Fruit fly (Drosophila melanogaster): ENCODE results near the gene Gp93.
"Not testable (repeated sequence)": the region's sequence is repeated elsewhere in the genome, so short reads cannot be mapped to it uniquely, and the experiment has no call there.

The Gp93 gene

DNA sequence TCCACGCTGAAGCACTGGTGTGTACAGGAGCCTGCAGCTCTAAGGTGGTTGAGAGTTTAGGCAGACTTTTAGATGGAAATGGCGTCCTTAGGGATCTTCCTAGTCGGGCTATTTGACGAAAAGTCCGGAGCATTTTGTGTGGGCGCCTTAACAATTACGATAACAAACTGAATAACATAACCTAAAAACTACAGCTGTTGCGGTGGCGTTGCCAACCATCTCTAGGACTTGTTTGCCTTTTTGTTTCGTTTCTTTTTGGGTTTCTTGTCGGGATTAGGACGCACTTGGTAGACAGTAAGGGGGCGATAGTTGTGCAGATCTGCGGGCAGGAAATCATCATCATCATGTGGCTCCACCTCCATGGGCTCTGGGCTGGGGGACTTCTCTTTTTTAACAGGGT lies 9.5 kb downstream of the Gp93 start (continued):
- TF ChIP-seq Pdp1 (GFP tag; optimal IDR thresholded peaks at IDR 0.05) = no peak
- peak; percentile 62 for TF ChIP-seq MBD-R2 (GFP tag; IDR thresholded peaks at IDR 0.05)
- TF ChIP-seq crp (GFP tag; optimal IDR thresholded peaks at IDR 0.05) = peak in 1 of 2 experiments; percentile 74
- no peak for TF ChIP-seq Oaz (GFP tag; IDR thresholded peaks at IDR 0.05)

DNA sequence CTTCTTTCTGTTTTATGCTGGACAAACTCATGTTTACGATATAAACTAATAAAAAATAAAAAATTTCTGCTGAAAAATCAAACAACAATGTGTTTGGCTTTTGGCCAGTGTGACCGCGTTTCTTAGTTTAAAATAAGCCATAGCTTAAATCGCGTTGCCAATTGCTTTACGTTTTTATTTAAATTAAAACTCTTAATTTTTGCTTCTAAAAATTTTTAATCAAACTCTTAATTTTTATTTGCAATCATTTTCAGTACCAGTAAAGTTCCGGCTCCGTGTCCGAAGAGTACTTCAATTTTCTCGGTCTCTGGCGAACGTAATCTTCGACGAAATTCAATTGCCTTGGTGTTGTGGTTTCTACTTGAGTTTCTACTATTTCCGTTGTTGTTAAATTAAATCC lies 10.6 kb downstream of the Gp93 start, which contains the start of the genes CG42487 and CG4884:
Gene CG42487 (minus strand): TSS at position 101 of the 400 bp plus-strand sequence.
Gene CG4884 (minus strand): TSS at position 101 of the 400 bp plus-strand sequence.
- TF ChIP-seq ci (GFP tag; IDR thresholded peaks at IDR 0.05); CG13296 (GFP tag; optimal IDR thresholded peaks at IDR 0.05); fd96Cb (tag; optimal IDR thresholded peaks at IDR 0.05): not testable (repeated sequence)

dm6 chr3R:27960473-27960872 lies 12.0 kb downstream of the Gp93 start, which contains the start of gene CG31253:
Gene CG31253, minus strand, starts transcription at chr3R:27960573.
- not testable (repeated sequence) for TF ChIP-seq Mrtf (GFP tag; IDR thresholded peaks at IDR 0.05); CG17186 (GFP tag; optimal IDR thresholded peaks at IDR 0.05); gem (tag; optimal IDR thresholded peaks at IDR 0.05)

- TF ChIP-seq nerfin-2 (GFP tag; IDR thresholded peaks at IDR 0.05; ENCODE audit: partially characterized antibody); zfh1 (GFP tag; IDR thresholded peaks at IDR 0.05); CG6813 (GFP tag; optimal IDR thresholded peaks at IDR 0.05): not testable (repeated sequence)
Measured at dm6 chr3R:27963119-27963518, 14.6 kb downstream of the Gp93 start, which contains the start of the genes CG31131 and CG4849. Gene CG31131, minus strand, starts transcription at chr3R:27963219. Gene CG4849, plus strand, starts transcription at chr3R:27963415.

dm6 chr3R:27986794-27987193 lies 38.3 kb downstream of the Gp93 start:
- peak; percentile 16 for TF ChIP-seq CG13296 (GFP tag; optimal IDR thresholded peaks at IDR 0.05)
- no peak for TF ChIP-seq sr (GFP tag; IDR thresholded peaks at IDR 0.05)
- TF ChIP-seq CG7987 (GFP tag; optimal IDR thresholded peaks at IDR 0.05) = peak; percentile 35
- peak; percentile 41 for TF ChIP-seq Vsx1 (GFP tag; optimal IDR thresholded peaks at IDR 0.05)
- TF ChIP-seq CG1603 (tag; optimal IDR thresholded peaks at IDR 0.05) = peak; percentile 27
- peak; percentile 65 for TF ChIP-seq kni (GFP tag; optimal IDR thresholded peaks at IDR 0.05)
- 0 out of 2 replicates have a peak, but pooled peaks have one; percentile 27 for TF ChIP-seq CG11247 (GFP tag; IDR thresholded peaks at IDR 0.05)
- TF ChIP-seq CG8089 (GFP tag; optimal IDR thresholded peaks at IDR 0.05) = peak; percentile 0
- TF ChIP-seq zf30C (GFP tag; optimal IDR thresholded peaks at IDR 0.05) = no peak
- no peak for TF ChIP-seq pan (optimal IDR thresholded peaks at IDR 0.05)
- TF ChIP-seq pan (GFP tag; optimal IDR thresholded peaks at IDR 0.05 in 1 of 2, IDR thresholded peaks at IDR 0.05 in 1 of 2) = peak in 1 of 2 experiments; percentile 7
- 0 out of 2 replicates have a peak, but pooled peaks have one; percentile 8 for TF ChIP-seq Awh (GFP tag; IDR thresholded peaks at IDR 0.05)
- TF ChIP-seq Dfd (GFP tag; optimal IDR thresholded peaks at IDR 0.05) = no peak
- TF ChIP-seq sens (GFP tag) = peak; percentile 18
- no peak for TF ChIP-seq cas (GFP tag; IDR thresholded peaks at IDR 0.05)
- TF ChIP-seq danr (GFP tag; IDR thresholded peaks at IDR 0.05) = no peak
- no peak for TF ChIP-seq Meics (GFP tag; optimal IDR thresholded peaks at IDR 0.05)
- no peak for TF ChIP-seq H2.0 (GFP tag; IDR thresholded peaks at IDR 0.05)
- no peak for TF ChIP-seq NC2β (GFP tag; optimal IDR thresholded peaks at IDR 0.05)
- no peak for TF ChIP-seq chinmo (GFP tag; IDR thresholded peaks at IDR 0.05; ENCODE audit: partially characterized antibody)
- peak; percentile 47 for TF ChIP-seq lab (GFP tag; optimal IDR thresholded peaks at IDR 0.05)
- TF ChIP-seq gce (GFP tag; IDR thresholded peaks at IDR 0.05) = no peak
- TF ChIP-seq Tbp (GFP tag; optimal IDR thresholded peaks at IDR 0.05) = no peak
- TF ChIP-seq fd64A (GFP tag; optimal IDR thresholded peaks at IDR 0.05) = peak; percentile 45
- TF ChIP-seq pfk (GFP tag; optimal IDR thresholded peaks at IDR 0.05) = peak; percentile 26
- TF ChIP-seq rib (GFP tag; IDR thresholded peaks at IDR 0.05) = 0 out of 2 replicates have a peak, but pooled peaks have one; percentile 35
- TF ChIP-seq CG9817 (tag; optimal IDR thresholded peaks at IDR 0.05) = peak; percentile 6
- peak; percentile 2 for TF ChIP-seq bigmax (GFP tag; optimal IDR thresholded peaks at IDR 0.05)
- TF ChIP-seq sug (tag; optimal IDR thresholded peaks at IDR 0.05) = peak; percentile 7
- TF ChIP-seq CG13624 (GFP tag; optimal IDR thresholded peaks at IDR 0.05) = no peak
- TF ChIP-seq ci (GFP tag; IDR thresholded peaks at IDR 0.05) = peak; percentile 24; the same call in 1 of the 3 replicates

Data from whole organism, embryonic.